Fruit fly (Drosophila melanogaster): Measurements from ENCODE around the gene CG46281.

CG46281 gene

DNA sequence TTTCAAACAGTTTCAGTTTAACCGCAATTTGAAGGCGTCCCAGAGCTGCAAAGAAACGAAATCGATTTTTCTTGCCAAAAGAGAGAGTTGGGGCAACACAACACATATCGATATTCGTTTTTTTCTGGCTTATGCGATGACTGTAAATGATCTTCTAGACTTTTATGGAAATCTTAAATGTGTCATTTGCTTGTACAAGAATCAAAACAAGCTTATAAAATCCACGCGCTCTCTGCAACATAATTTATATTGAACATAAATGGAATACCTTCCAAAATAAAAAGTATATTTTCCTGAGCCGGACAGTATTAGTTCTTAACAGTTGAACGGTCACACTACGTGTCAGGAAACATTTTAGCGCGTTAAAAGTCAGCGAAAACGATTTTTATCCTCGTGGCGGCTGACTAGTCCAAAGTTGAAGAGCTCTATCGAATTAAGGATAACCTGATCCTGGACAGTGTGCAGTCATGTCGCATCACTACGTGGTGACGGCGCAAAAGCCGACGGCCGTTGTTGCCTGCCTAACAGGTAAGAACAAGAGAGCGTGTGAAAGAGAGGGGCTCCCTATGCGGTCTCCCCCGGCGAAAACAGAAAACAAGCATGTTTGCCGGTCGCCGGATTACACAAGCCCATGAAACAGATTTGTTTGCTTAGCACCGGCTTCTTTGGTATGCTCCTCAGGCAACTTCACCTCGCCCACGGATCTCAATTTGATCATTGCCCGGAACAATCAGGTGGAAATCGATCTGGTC, 22.0 kb upstream of the CG46281 start, which contains the start of gene pic (continued):
- TF ChIP-seq bcd (GFP tag; optimal IDR thresholded peaks at IDR 0.05) (no peak), Dek (tag; optimal IDR thresholded peaks at IDR 0.05) (no peak), HLH4C (GFP tag; IDR thresholded peaks at IDR 0.05; ENCODE audit: partially characterized antibody) (peak; percentile 79), CG17385 (GFP tag; optimal IDR thresholded peaks at IDR 0.05) (peak; percentile 86), CG34422 (GFP tag; IDR thresholded peaks at IDR 0.05) (peak; percentile 87), exex (tag; optimal IDR thresholded peaks at IDR 0.05) (no peak), kay (GFP tag; optimal IDR thresholded peaks at IDR 0.05) (peak; percentile 26), TFAM (GFP tag; optimal IDR thresholded peaks at IDR 0.05) (no peak), Atf6 (GFP tag; IDR thresholded peaks at IDR 0.05) (no peak), trh (GFP tag; optimal IDR thresholded peaks at IDR 0.05) (no peak), CG10321 (GFP tag; IDR thresholded peaks at IDR 0.05) (no peak), Doc3 (GFP tag; IDR thresholded peaks at IDR 0.05; ENCODE audit: partially characterized antibody) (peak; percentile 76), CG6689 (GFP tag; IDR thresholded peaks at IDR 0.05) (no peak), vnd (GFP tag; IDR thresholded peaks at IDR 0.05; ENCODE audit: partially characterized antibody) (peak; percentile 70), YL-1 (GFP tag; optimal IDR thresholded peaks at IDR 0.05) (peak; percentile 55), NC2α (GFP tag; optimal IDR thresholded peaks at IDR 0.05) (no peak), Vsx1 (GFP tag; optimal IDR thresholded peaks at IDR 0.05) (no peak), ap (GFP tag; IDR thresholded peaks at IDR 0.05) (no peak), chinmo (GFP tag; IDR thresholded peaks at IDR 0.05; ENCODE audit: partially characterized antibody) (0 out of 4 replicates have a peak, but pooled peaks have one; percentile 24), zen2 (GFP tag; IDR thresholded peaks at IDR 0.05; ENCODE audit: partially characterized antibody) (peak; percentile 33; the same call in 1 of the 3 replicates), CG33557 (GFP tag; optimal IDR thresholded peaks at IDR 0.05) (no peak), CG6791 (GFP tag; IDR thresholded peaks at IDR 0.05; ENCODE audit: partially characterized antibody) (peak; percentile 72), bbx (GFP tag; IDR thresholded peaks at IDR 0.05; ENCODE audit: partially characterized antibody) (peak; percentile 74), Sry-δ (GFP tag; optimal IDR thresholded peaks at IDR 0.05) (peak; percentile 85), Six4 (GFP tag; optimal IDR thresholded peaks at IDR 0.05) (no peak), CG15514 (GFP tag; optimal IDR thresholded peaks at IDR 0.05) (peak; percentile 13), ttk (GFP tag; IDR thresholded peaks at IDR 0.05) (no peak), CG1832 (GFP tag; optimal IDR thresholded peaks at IDR 0.05) (no peak), en (GFP tag; optimal IDR thresholded peaks at IDR 0.05) (no peak), row (GFP tag; IDR thresholded peaks at IDR 0.05) (peak; percentile 69), Atf3 (GFP tag; optimal IDR thresholded peaks at IDR 0.05) (no peak), Nf-YB (GFP tag; optimal IDR thresholded peaks at IDR 0.05) (no peak), Hsf (GFP tag; optimal IDR thresholded peaks at IDR 0.05) (peak; percentile 9), CG11723 (GFP tag; optimal IDR thresholded peaks at IDR 0.05) (no peak), CG7786 (GFP tag; optimal IDR thresholded peaks at IDR 0.05) (no peak), nom (GFP tag; optimal IDR thresholded peaks at IDR 0.05) (no peak), stc (GFP tag; IDR thresholded peaks at IDR 0.05) (peak; percentile 56; the same call in 1 of the 2 replicates), eyg (GFP tag; optimal IDR thresholded peaks at IDR 0.05) (peak; percentile 26), Med (GFP tag) (peak; percentile 76), CG5180 (GFP tag; optimal IDR thresholded peaks at IDR 0.05) (no peak), danr (GFP tag; IDR thresholded peaks at IDR 0.05) (no peak), dm (GFP tag; optimal IDR thresholded peaks at IDR 0.05) (peak; percentile 32), schlank (tag; optimal IDR thresholded peaks at IDR 0.05) (no peak), CG12391 (tag; optimal IDR thresholded peaks at IDR 0.05) (peak; percentile 2), CG9932 (GFP tag; IDR thresholded peaks at IDR 0.05) (no peak), Bgb (GFP tag; IDR thresholded peaks at IDR 0.05; ENCODE audit: partially characterized antibody) (peak; percentile 75), Rfx (GFP tag; IDR thresholded peaks at IDR 0.05) (no peak), BEAF-32 (GFP tag; optimal IDR thresholded peaks at IDR 0.05) (peak; percentile 89)

Measured in whole organism, embryonic.